Fruit fly (Drosophila melanogaster) whole organism: ENCODE measurements around the gene loco.

Experiments used
- CG8478 ChIP-seq: fragments of >200 bp; optimal IDR thresholded peaks from 2 replicates; lab custom pipeline; 2018; ENCODE audit warnings: inconsistent platforms
- Dll ChIP-seq: fragments of >200 bp; optimal IDR thresholded peaks from 2 replicates; lab custom pipeline; 2017
- EcR ChIP-seq, 2 experiments: fragments of >200 bp; optimal IDR thresholded peaks; 2 replicates each; lab custom pipeline; 2017; ENCODE audit warnings: missing biosample characterization in 2 of 2, missing genetic modification characterization in 2 of 2, missing genetic modification reagents in 2 of 2
- pan ChIP-seq: fragments of >200 bp; optimal IDR thresholded peaks from 2 replicates; lab custom pipeline; 2017
- usp ChIP-seq: fragments of >200 bp; optimal IDR thresholded peaks from 2 replicates; lab custom pipeline; 2017; ENCODE audit warnings: missing biosample characterization, missing genetic modification characterization, mixed read lengths

dm6 chr3R:22632980-22633379 is 6.2 kb downstream of the loco start:
- TF ChIP-seq CG8478 (no peak), Dll (lab: Kevin White, UChicago) (no peak), EcR (GFP tag; optimal IDR thresholded peaks at IDR 0.05; lab: Kevin White, UChicago) (no peak), usp (GFP tag; lab: Kevin White, UChicago) (no peak), pan (no peak)
